Worm (Caenorhabditis elegans): Measurements from ENCODE around the gene F26F2.4.

The F26F2.4 gene

DNA sequence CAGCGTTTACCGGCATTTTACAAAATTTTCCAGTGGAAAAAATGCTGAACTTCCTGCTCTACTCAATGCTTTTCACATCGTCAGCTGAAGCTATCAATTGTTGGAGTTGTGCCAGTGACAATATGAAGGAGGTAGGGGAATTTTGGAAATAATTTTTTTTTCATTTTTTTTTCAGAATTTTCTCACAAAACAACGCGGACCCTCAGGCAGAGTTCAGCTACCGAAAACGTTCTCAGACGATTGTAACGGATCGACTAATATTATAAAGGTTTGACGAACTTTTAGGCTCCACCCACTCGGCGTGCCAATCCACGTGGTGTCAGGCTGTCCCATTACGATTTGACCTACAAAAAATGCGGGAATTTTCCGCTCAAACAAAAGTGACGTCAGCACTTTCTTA lies 10.4 kb downstream of the F26F2.4 start, which contains the start of gene F26F2.8:
Gene F26F2.8, plus strand, starts transcription at position 13 of the 400 bp plus-strand sequence.
- no peak for TF ChIP-seq ceh-22 (tag; optimal IDR thresholded peaks at IDR 0.05)
- TF ChIP-seq ceh-2 (tag; optimal IDR thresholded peaks at IDR 0.05), result no peak
- no peak for TF ChIP-seq npax-4 (tag; optimal IDR thresholded peaks at IDR 0.05)
- no peak for TF ChIP-seq fkh-10 (GFP tag; optimal IDR thresholded peaks at IDR 0.05)
- no peak for TF ChIP-seq hlh-15 (tag; optimal IDR thresholded peaks at IDR 0.05)

DNA sequence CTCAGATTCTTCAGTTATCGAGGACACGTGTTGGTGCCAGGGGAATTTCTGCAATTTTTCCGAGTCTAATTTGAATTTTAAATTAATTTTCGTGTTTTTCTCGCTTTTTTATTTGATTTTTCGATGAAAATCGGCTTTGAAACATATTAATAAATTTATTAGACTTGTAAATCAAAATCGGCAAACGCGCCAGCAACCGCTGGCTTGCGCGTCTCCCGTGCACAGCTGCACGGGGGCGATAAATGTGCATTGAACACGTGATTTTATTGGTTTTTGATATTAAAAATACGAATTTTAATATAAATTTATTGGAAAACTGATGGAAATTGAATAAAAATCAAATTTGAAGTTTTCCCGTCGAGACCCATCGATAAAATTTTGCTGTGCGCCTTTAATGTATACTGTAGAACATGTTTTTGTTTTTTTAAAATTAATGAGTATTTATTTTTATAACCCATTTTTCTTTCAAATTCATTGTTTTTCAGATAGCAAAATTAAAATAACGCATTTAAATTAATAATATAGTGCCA lies 11.5 kb downstream of the F26F2.4 start, which contains the start of gene F26F2.7:
Gene F26F2.7, plus strand, starts transcription at position 480 of the 530 bp plus-strand sequence.
- peak; percentile 34 for TF ChIP-seq ceh-30 (tag; optimal IDR thresholded peaks at IDR 0.05)
- peak; percentile 38 for TF ChIP-seq ttx-3 (tag; optimal IDR thresholded peaks at IDR 0.05)
- no peak for TF ChIP-seq C08G9.2 (tag; optimal IDR thresholded peaks at IDR 0.05)
- peak; percentile 76 for TF ChIP-seq hlh-30 (tag; optimal IDR thresholded peaks at IDR 0.05; ENCODE audit: insufficient read depth)
- TF ChIP-seq fax-1 (tag; optimal IDR thresholded peaks at IDR 0.05), result no peak
- no peak for TF ChIP-seq C38D4.7 (GFP tag; optimal IDR thresholded peaks at IDR 0.05)
- no peak for TF ChIP-seq unc-55 (GFP tag; optimal IDR thresholded peaks at IDR 0.05)
- peak; percentile 55 for TF ChIP-seq elt-2 (tag; optimal IDR thresholded peaks at IDR 0.05)
- TF ChIP-seq gmeb-2 (tag; optimal IDR thresholded peaks at IDR 0.05), result peak; percentile 20
- peak; percentile 36 for TF ChIP-seq nfya-1 (tag; optimal IDR thresholded peaks at IDR 0.05)
- TF ChIP-seq hlh-6 (tag; optimal IDR thresholded peaks at IDR 0.05), result no peak
- no peak for TF ChIP-seq unc-3 (GFP tag; conservative IDR thresholded peaks at IDR 0.05)
- peak; percentile 41 for TF ChIP-seq unc-3 (tag; optimal IDR thresholded peaks at IDR 0.05)
- peak; percentile 64 for TF ChIP-seq pha-2 (tag; optimal IDR thresholded peaks at IDR 0.05)
- TF ChIP-seq elt-4 (tag; optimal IDR thresholded peaks at IDR 0.05), result no peak
- peak; percentile 31 for TF ChIP-seq ceh-31 (tag; optimal IDR thresholded peaks at IDR 0.05)
- TF ChIP-seq T23F11.4 (GFP tag; optimal IDR thresholded peaks at IDR 0.05), result no peak
- TF ChIP-seq pat-9 (tag; optimal IDR thresholded peaks at IDR 0.05), result no peak
- TF ChIP-seq eyg-1 (tag; optimal IDR thresholded peaks at IDR 0.05), result no peak
- TF ChIP-seq ceh-48 (tag; optimal IDR thresholded peaks at IDR 0.05), result peak; percentile 34
- peak; percentile 31 for TF ChIP-seq lin-11 (tag; optimal IDR thresholded peaks at IDR 0.05)
- TF ChIP-seq sdc-2 (tag; optimal IDR thresholded peaks at IDR 0.05), result no peak
- peak; percentile 51 for TF ChIP-seq unc-86 (tag; optimal IDR thresholded peaks at IDR 0.05)
- no peak for TF ChIP-seq ahr-1 (tag; optimal IDR thresholded peaks at IDR 0.05)
- no peak for TF ChIP-seq odd-2 (tag; optimal IDR thresholded peaks at IDR 0.05)
- no peak for TF ChIP-seq fkh-10 (GFP tag; optimal IDR thresholded peaks at IDR 0.05)
- TF ChIP-seq F13H6.1 (tag; optimal IDR thresholded peaks at IDR 0.05), result no peak
- TF ChIP-seq sox-2 (GFP tag; IDR thresholded peaks at IDR 0.05), result no peak
- TF ChIP-seq unc-42 (tag; optimal IDR thresholded peaks at IDR 0.05), result peak; percentile 52
- TF ChIP-seq tbx-2 (tag; optimal IDR thresholded peaks at IDR 0.05), result no peak
- peak; percentile 60 for TF ChIP-seq ceh-14 (tag; optimal IDR thresholded peaks at IDR 0.05)
- no peak for TF ChIP-seq pax-1 (tag; optimal IDR thresholded peaks at IDR 0.05)
- TF ChIP-seq hlh-15 (tag; optimal IDR thresholded peaks at IDR 0.05), result no peak
- TF ChIP-seq sox-4 (tag; optimal IDR thresholded peaks at IDR 0.05), result no peak

DNA sequence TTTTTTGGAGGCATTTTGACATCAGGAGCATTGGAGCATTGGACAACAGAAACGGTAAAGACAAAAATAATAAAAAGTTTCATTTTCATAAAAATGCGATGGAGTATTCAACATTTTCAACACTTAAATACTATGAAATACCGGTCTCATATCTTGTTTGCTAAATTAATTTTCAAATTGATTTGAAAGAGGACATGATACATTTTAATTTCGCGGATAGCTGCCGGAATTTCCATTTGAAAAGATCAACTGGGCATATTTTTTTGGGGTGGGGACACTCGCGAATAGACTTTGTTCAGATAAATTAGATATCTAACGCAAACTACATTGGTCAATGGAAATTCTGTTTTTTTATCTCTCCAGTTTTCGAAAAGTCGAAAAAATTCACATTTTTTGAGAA lies 25.7 kb downstream of the F26F2.4 start, which contains the start of gene F26F2.10:
Gene F26F2.10, minus strand, starts transcription at position 101 of the 400 bp plus-strand sequence.
- no peak for TF ChIP-seq fkh-6 (tag; optimal IDR thresholded peaks at IDR 0.05)
- TF ChIP-seq che-1 (tag; optimal IDR thresholded peaks at IDR 0.05), result no peak
- TF ChIP-seq hlh-30 (tag; optimal IDR thresholded peaks at IDR 0.05; ENCODE audit: insufficient read depth), result no peak
- TF ChIP-seq mec-3 (tag; optimal IDR thresholded peaks at IDR 0.05; ENCODE audit: borderline replicate concordance), result no peak
- no peak for TF ChIP-seq pax-1 (tag; optimal IDR thresholded peaks at IDR 0.05)
- no peak for TF ChIP-seq pha-4 (tag; optimal IDR thresholded peaks at IDR 0.05)
- TF ChIP-seq unc-55 (GFP tag; optimal IDR thresholded peaks at IDR 0.05), result no peak
- TF ChIP-seq hlh-13 (GFP tag; optimal IDR thresholded peaks at IDR 0.05), result no peak
- no peak for TF ChIP-seq syd-9 (tag; optimal IDR thresholded peaks at IDR 0.05)
- TF ChIP-seq ref-2 (tag; optimal IDR thresholded peaks at IDR 0.05), result no peak
- no peak for TF ChIP-seq T23F11.4 (GFP tag; optimal IDR thresholded peaks at IDR 0.05)
- TF ChIP-seq madf-2 (tag; optimal IDR thresholded peaks at IDR 0.05), result no peak
